Worm (Caenorhabditis elegans) whole organism, dauer: ENCODE results near the gene F01F1.11.

Experiments
- unc-62 ChIP-seq: sonication (generic microtip); optimal IDR thresholded peaks from 2 replicates; lab custom pipeline; 2017; ENCODE audit warnings: missing biosample characterization, missing genetic modification reagents, missing genetic modification characterization

F01F1.11 gene

ce11 chrIII:5869429-5869828 lies 2.2 kb downstream of the F01F1.11 start, which contains the start of gene F01F1.15:
Gene F01F1.15, minus strand, starts transcription at chrIII:5869529.
- TF ChIP-seq unc-62 (GFP tag; lab: Kevin White, UChicago) = no peak

DNA sequence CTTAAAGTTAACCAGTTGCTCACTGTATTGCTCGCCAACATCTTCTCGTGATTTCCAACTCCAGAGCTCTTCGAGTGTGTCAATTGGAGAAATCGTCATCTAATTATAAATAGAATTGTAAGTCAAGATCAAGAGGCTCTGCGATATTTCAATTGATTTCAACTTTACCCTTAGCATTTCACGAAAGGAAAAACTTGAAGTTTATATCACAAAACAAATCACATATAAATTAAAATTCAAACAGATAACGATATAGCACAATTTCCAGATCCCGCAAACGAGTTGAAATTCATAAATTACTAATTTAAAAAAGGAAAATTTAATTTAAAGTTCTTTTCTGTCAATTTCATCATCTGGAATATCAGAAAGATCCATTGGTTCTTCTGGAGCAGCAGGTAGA lies 3.3 kb downstream of the F01F1.11 start, which contains the start of gene eng-1:
Gene eng-1 (minus strand): TSS at position 101 of the 400 bp plus-strand sequence.
- no peak for TF ChIP-seq unc-62 (GFP tag; lab: Kevin White, UChicago)

- TF ChIP-seq unc-62 (GFP tag; lab: Kevin White, UChicago) = no peak
Measured at ce11 chrIII:5864270-5864669, 7.4 kb downstream of the F01F1.11 start, which contains the start of gene rabn-5. Gene rabn-5, plus strand, starts transcription at chrIII:5864553.

DNA sequence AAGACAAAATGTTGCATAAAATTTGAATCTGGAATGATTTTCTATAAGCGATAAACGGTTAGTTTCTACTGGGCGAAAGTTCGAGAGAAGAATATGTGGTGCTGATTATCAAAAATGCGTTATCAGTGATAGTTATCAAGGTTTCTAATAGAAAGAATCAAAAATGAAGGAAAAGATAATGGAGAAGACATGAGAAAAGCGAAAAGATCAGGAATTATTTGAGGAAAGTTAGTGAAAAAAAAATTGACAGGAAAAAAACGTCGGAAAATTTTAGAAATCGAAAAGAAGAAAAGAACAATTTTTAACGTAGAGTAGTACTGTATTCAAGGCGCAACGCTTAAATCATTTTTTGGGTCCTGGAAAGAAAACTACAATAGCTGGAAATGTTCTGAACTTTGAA lies 7.9 kb downstream of the F01F1.11 start, which contains the start of gene dnpp-1:
Gene dnpp-1 (minus strand): TSS at position 30 of the 400 bp plus-strand sequence.
- TF ChIP-seq unc-62 (GFP tag; lab: Kevin White, UChicago) = no peak

ce11 chrIII:5859008-5859407 lies 12.7 kb downstream of the F01F1.11 start, which contains the start of gene dpf-4:
Gene dpf-4, plus strand, starts transcription at chrIII:5859308.
- no peak for TF ChIP-seq unc-62 (GFP tag; lab: Kevin White, UChicago)

- TF ChIP-seq unc-62 (GFP tag; lab: Kevin White, UChicago) = no peak
Measured at ce11 chrIII:5855637-5856179, 16.0 kb downstream of the F01F1.11 start, which contains the start of the genes cct-6 and alh-9. Gene cct-6, minus strand, starts transcription at chrIII:5855687. Gene alh-9, plus strand, starts transcription at chrIII:5856018.

- no peak for TF ChIP-seq unc-62 (GFP tag; lab: Kevin White, UChicago)
Measured at ce11 chrIII:5853240-5853639, 18.4 kb downstream of the F01F1.11 start, which contains the start of gene ddx-23. Gene ddx-23, minus strand, starts transcription at chrIII:5853269.

DNA sequence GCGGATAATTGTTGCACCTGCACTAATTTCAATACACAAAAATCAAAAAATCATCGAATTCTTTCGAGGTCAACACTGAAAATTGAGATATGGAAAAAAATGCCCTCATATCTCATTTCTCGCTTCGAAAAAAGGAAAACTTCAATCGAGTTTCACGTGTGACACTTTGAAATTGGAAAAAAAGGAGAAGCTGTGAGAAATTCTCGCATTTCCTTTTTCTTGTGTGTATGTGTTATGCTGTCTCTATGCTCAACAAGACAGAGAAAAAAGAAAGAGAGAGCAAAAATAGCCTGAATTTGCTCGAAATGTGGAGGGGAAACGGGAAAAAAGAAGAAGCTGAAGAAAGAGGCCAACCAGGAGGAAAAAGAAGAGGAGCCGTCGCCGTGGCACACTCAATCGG lies 25.3 kb downstream of the F01F1.11 start:
- TF ChIP-seq unc-62 (GFP tag; lab: Kevin White, UChicago) = no peak

DNA sequence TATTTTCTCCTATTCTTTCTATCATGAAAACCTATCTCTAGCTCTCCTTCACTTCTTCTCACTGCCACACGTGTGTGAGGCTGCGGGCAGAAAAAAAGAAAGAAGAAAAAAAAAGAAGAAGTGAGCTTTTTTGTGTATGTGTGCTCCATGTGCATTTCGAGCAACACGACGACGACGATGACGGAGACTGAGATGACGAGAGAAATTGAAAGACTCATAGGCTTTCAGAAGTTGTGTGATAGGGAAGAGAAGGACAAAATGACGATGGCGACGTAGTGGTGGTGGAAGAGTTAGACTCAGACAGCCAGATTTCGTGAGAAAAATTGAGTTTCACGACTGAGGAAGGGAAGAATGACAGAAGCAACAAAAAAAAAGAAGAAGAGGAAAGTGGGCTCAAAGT lies 26.2 kb downstream of the F01F1.11 start:
- no peak for TF ChIP-seq unc-62 (GFP tag; lab: Kevin White, UChicago)

DNA sequence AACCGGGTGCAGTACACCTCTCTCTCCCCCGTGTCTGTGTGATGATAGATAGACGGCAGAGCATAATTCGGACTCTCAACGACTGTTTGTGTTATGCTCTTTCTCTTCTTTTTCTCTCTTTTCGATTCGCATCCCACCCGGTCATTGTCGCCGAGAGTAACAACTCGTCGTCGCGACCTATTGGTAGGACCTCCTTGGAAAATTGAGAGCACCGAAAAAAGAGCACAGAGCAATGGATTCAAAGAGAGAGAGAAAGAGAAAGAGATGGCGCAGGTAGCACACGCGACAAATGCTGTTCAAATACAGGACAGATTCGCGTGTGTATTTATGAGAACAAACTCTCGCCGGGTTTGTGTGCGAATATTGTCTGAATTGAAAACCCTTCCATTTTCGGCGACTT lies 28.0 kb downstream of the F01F1.11 start:
- no peak for TF ChIP-seq unc-62 (GFP tag; lab: Kevin White, UChicago)

DNA sequence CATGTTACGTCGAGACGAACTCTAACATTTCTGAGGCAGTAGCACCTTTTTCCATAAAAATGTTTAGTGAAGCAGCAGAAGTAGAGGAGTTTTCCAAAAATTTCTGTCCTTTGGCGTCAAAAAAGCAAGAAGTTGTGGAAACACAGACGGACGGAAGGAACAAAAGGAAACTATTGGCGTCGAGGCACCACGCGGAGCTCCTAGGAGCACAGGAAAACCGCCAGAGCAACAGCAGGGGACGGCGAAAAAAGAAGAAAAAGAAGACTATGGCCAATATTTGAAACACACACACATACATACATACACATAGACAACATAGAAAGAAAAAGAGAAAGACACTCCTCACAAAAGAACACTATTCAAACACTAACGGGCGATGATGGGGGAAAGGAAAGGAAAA lies 28.8 kb downstream of the F01F1.11 start:
- no peak for TF ChIP-seq unc-62 (GFP tag; lab: Kevin White, UChicago)

DNA sequence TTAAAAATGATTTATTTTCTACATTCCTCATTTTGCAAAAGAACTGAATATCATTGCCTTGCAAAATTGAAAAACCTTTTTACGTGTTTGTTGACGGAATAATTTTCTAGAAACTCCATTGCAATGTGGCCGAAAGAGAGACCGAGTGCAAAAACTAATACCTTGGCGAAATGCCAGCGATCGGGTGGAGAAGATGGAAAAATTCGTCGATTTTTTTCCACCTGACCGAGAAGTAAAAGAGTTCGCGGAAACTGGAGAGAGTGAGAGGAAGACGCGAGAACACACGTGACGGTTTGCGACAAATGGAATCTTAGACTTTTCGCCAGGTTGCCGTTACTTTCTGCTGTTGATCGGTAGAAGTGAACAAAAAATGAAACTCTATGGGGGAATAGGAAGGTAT lies 30.0 kb downstream of the F01F1.11 start:
- TF ChIP-seq unc-62 (GFP tag; lab: Kevin White, UChicago) = no peak

- TF ChIP-seq unc-62 (GFP tag; lab: Kevin White, UChicago) = no peak
Measured at ce11 chrIII:5840815-5841573, 30.7 kb downstream of the F01F1.11 start.

DNA sequence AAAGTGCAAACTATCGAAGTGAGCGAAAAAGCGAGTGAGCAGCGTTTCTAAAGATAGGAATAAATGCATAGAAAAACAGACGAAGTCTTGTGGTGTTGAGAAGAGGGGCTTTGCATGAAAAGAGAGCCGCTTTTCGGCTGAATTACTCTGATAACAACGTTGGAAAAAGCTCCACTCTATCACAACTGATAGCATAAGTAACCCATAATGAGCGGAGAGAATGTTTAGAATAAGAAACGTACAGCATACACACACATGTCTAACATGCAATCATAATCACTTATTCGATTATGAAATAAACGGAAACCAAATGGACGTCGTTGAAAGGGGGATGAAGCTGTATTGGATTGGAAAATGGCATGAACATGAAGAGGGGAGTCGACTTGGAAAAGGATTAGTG lies 31.4 kb downstream of the F01F1.11 start:
- TF ChIP-seq unc-62 (GFP tag; lab: Kevin White, UChicago) = no peak

ce11 chrIII:5839598-5839997 lies 32.1 kb downstream of the F01F1.11 start:
- TF ChIP-seq unc-62 (GFP tag; lab: Kevin White, UChicago) = no peak

- no peak for TF ChIP-seq unc-62 (GFP tag; lab: Kevin White, UChicago)
Measured at ce11 chrIII:5839147-5839546, 32.5 kb downstream of the F01F1.11 start.
